Fruit fly (Drosophila melanogaster) whole organism, embryonic: ENCODE measurements around the gene Agpat3.
A peak's percentile ranks its signal among the peaks of the same experiment; 100 is the strongest.

Source experiments
- ATbp ChIP-seq: fragments of 200-800 bp; sonication (Bioruptor generic); optimal IDR thresholded peaks from 2 replicates; lab custom pipeline; 2017; ENCODE audit warnings: missing biosample characterization, mild to moderate bottlenecking, missing genetic modification characterization, missing genetic modification reagents
- Aef1 ChIP-seq: fragments of 200-800 bp; sonication (Bioruptor generic); IDR thresholded peaks from 3 replicates; pipeline ENCODE4 v1.3.6; 2022; ENCODE audit warnings: missing biosample characterization, missing genetic modification characterization
- Antp ChIP-seq: fragments of 200-800 bp; sonication (Bioruptor generic); optimal IDR thresholded peaks from 3 replicates; lab custom pipeline; 2016; ENCODE audit warnings: missing biosample characterization, missing genetic modification characterization
- BEAF-32 ChIP-seq: fragments of 200-800 bp; sonication (Bioruptor generic); optimal IDR thresholded peaks from 3 replicates; lab custom pipeline; 2017; ENCODE audit warnings: missing biosample characterization, missing genetic modification characterization, mild to moderate bottlenecking, moderate library complexity, missing genetic modification reagents
- Bteb2 ChIP-seq: fragments of 200-800 bp; sonication (Bioruptor generic); optimal IDR thresholded peaks from 2 replicates; lab custom pipeline; 2016; ENCODE audit warnings: missing biosample characterization, missing genetic modification characterization
- CG10147 ChIP-seq: fragments of 200-800 bp; sonication (Bioruptor generic); optimal IDR thresholded peaks from 2 replicates; lab custom pipeline; 2019; ENCODE audit warnings: missing biosample characterization, mild to moderate bottlenecking, missing genetic modification characterization, moderate library complexity
- CG10979 ChIP-seq: fragments of 200-800 bp; sonication (Bioruptor generic); optimal IDR thresholded peaks from 2 replicates; lab custom pipeline; 2018; ENCODE audit warnings: missing biosample characterization, mild to moderate bottlenecking, missing genetic modification characterization, moderate library complexity
- CG11560 ChIP-seq: fragments of 200-800 bp; sonication (Bioruptor generic); IDR thresholded peaks from 3 replicates; pipeline ENCODE4 v1.3.6; 2022; ENCODE audit warnings: missing biosample characterization, missing genetic modification characterization
- CG12104 ChIP-seq: fragments of 200-800 bp; sonication (Bioruptor generic); optimal IDR thresholded peaks from 3 replicates; lab custom pipeline; 2016; ENCODE audit warnings: missing biosample characterization, missing genetic modification characterization
- CG14441 ChIP-seq: fragments of 200-800 bp; sonication (Bioruptor generic); IDR thresholded peaks from 2 replicates; pipeline ENCODE4 v1.3.6; 2022; ENCODE audit warnings: missing biosample characterization, missing genetic modification characterization
- CG14710 ChIP-seq: fragments of 200-800 bp; sonication (Bioruptor generic); optimal IDR thresholded peaks from 3 replicates; lab custom pipeline; 2019; ENCODE audit warnings: missing biosample characterization, mild to moderate bottlenecking, missing genetic modification characterization, moderate library complexity
- CG1602 ChIP-seq: fragments of 200-800 bp; sonication (Bioruptor generic); optimal IDR thresholded peaks from 3 replicates; lab custom pipeline; 2016; ENCODE audit warnings: missing biosample characterization, missing genetic modification characterization
- CG17328 ChIP-seq: fragments of 200-800 bp; sonication (Bioruptor generic); IDR thresholded peaks from 2 replicates; pipeline ENCODE4 v1.3.6; 2022; ENCODE audit warnings: missing biosample characterization, missing genetic modification characterization
- CG17385 ChIP-seq: fragments of 200-800 bp; sonication (Bioruptor generic); optimal IDR thresholded peaks from 3 replicates; lab custom pipeline; 2018; ENCODE audit warnings: missing biosample characterization, mild to moderate bottlenecking, missing genetic modification characterization
- CG1792 ChIP-seq: fragments of 200-800 bp; sonication (Bioruptor generic); optimal IDR thresholded peaks from 2 replicates; lab custom pipeline; 2016; ENCODE audit warnings: missing biosample characterization, missing genetic modification characterization
- CG18599 ChIP-seq: fragments of 200-800 bp; sonication (Bioruptor generic); optimal IDR thresholded peaks from 3 replicates; lab custom pipeline; 2017; ENCODE audit warnings: missing biosample characterization, missing genetic modification characterization, mild to moderate bottlenecking, moderate library complexity, missing genetic modification reagents
- CG2875 ChIP-seq: fragments of 200-800 bp; sonication (Bioruptor generic); optimal IDR thresholded peaks from 2 replicates; lab custom pipeline; 2017; ENCODE audit warnings: missing biosample characterization, mild to moderate bottlenecking, missing genetic modification characterization, missing genetic modification reagents
- CG31365 ChIP-seq: fragments of 200-800 bp; sonication (Bioruptor generic); optimal IDR thresholded peaks from 2 replicates; lab custom pipeline; 2018; ENCODE audit warnings: missing biosample characterization, mild to moderate bottlenecking, missing genetic modification characterization
- CG4328 ChIP-seq: fragments of 200-800 bp; sonication (Bioruptor generic); optimal IDR thresholded peaks from 3 replicates; lab custom pipeline; 2017; ENCODE audit warnings: missing biosample characterization, missing genetic modification reagents, missing genetic modification characterization
- CG4854 ChIP-seq: fragments of 200-800 bp; sonication (Bioruptor generic); optimal IDR thresholded peaks from 2 replicates; lab custom pipeline; 2016; ENCODE audit warnings: missing biosample characterization, missing genetic modification characterization, inconsistent platforms
- CG6254 ChIP-seq: fragments of 200-800 bp; sonication (Bioruptor generic); optimal IDR thresholded peaks from 3 replicates; lab custom pipeline; 2017; ENCODE audit warnings: mild to moderate bottlenecking, missing biosample characterization, missing genetic modification reagents, missing genetic modification characterization
- CG7745 ChIP-seq: fragments of 200-800 bp; sonication (Bioruptor generic); optimal IDR thresholded peaks from 2 replicates; lab custom pipeline; 2018; ENCODE audit warnings: missing biosample characterization, mild to moderate bottlenecking, missing genetic modification characterization, moderate library complexity
- CG8388 ChIP-seq: fragments of 200-800 bp; sonication (Bioruptor generic); optimal IDR thresholded peaks from 2 replicates; lab custom pipeline; 2019; ENCODE audit warnings: missing biosample characterization, mild to moderate bottlenecking, missing genetic modification characterization, moderate library complexity
- CG9215 ChIP-seq: fragments of 200-800 bp; sonication (Bioruptor generic); IDR thresholded peaks from 2 replicates; pipeline ENCODE4 v1.3.6; 2022; ENCODE audit warnings: missing biosample characterization, missing genetic modification characterization
- CG9437 ChIP-seq: fragments of 200-800 bp; sonication (Bioruptor generic); optimal IDR thresholded peaks from 2 replicates; lab custom pipeline; 2018; ENCODE audit warnings: missing biosample characterization, mild to moderate bottlenecking, missing genetic modification characterization
- CG9727 ChIP-seq: fragments of 200-800 bp; sonication (Bioruptor generic); optimal IDR thresholded peaks from 3 replicates; lab custom pipeline; 2017; ENCODE audit warnings: missing biosample characterization, mild to moderate bottlenecking, missing genetic modification characterization
- Dek ChIP-seq: fragments of 200-800 bp; sonication (Bioruptor generic); optimal IDR thresholded peaks from 3 replicates; lab custom pipeline; 2019; ENCODE audit warnings: missing biosample characterization, mild to moderate bottlenecking, missing genetic modification characterization, moderate library complexity
- Dip3 ChIP-seq: fragments of 200-800 bp; sonication (Bioruptor generic); optimal IDR thresholded peaks from 3 replicates; lab custom pipeline; 2016; ENCODE audit warnings: missing biosample characterization, missing genetic modification characterization
- Dref ChIP-seq: fragments of 200-800 bp; sonication (Bioruptor generic); IDR thresholded peaks from 2 replicates; pipeline ENCODE4 v1.3.6; 2022; ENCODE audit warnings: missing biosample characterization, missing genetic modification characterization
- Fer2 ChIP-seq: fragments of 200-800 bp; sonication (Bioruptor generic); optimal IDR thresholded peaks from 2 replicates; lab custom pipeline; 2018; ENCODE audit warnings: missing biosample characterization, mild to moderate bottlenecking, missing genetic modification characterization, moderate library complexity
- HHEX ChIP-seq: fragments of 200-800 bp; sonication (Bioruptor generic); optimal IDR thresholded peaks from 3 replicates; lab custom pipeline; 2017; ENCODE audit warnings: missing biosample characterization, mild to moderate bottlenecking, missing genetic modification characterization, missing genetic modification reagents
- Hmx ChIP-seq: fragments of 200-800 bp; sonication (Bioruptor generic); optimal IDR thresholded peaks from 2 replicates; lab custom pipeline; 2016; ENCODE audit warnings: missing biosample characterization, missing genetic modification characterization
- Lhr ChIP-seq: fragments of 200-800 bp; sonication (Bioruptor generic); optimal IDR thresholded peaks from 3 replicates; lab custom pipeline; 2017; ENCODE audit warnings: mild to moderate bottlenecking, missing biosample characterization, missing genetic modification reagents, missing genetic modification characterization
- MTF-1 ChIP-seq: fragments of 200-800 bp; sonication (Bioruptor generic); optimal IDR thresholded peaks from 2 replicates; lab custom pipeline; 2018; ENCODE audit warnings: missing biosample characterization, mild to moderate bottlenecking, missing genetic modification characterization, borderline replicate concordance
- NFAT ChIP-seq: fragments of 200-800 bp; sonication (Bioruptor generic); IDR thresholded peaks from 2 replicates; pipeline ENCODE4 v1.3.6; 2022; ENCODE audit warnings: missing biosample characterization, missing genetic modification characterization
- ac ChIP-seq: fragments of 200-800 bp; sonication (Bioruptor generic); optimal IDR thresholded peaks from 3 replicates; lab custom pipeline; 2017; ENCODE audit warnings: missing biosample characterization, mild to moderate bottlenecking, missing genetic modification characterization
- crc ChIP-seq: fragments of 200-800 bp; sonication (Bioruptor generic); optimal IDR thresholded peaks from 2 replicates; lab custom pipeline; 2016; ENCODE audit warnings: missing biosample characterization, missing genetic modification characterization
- dm ChIP-seq: fragments of 200-800 bp; sonication (Bioruptor generic); optimal IDR thresholded peaks from 3 replicates; lab custom pipeline; 2016; ENCODE audit warnings: missing biosample characterization, missing genetic modification characterization
- dmrt99B ChIP-seq: fragments of 200-800 bp; sonication (Bioruptor generic); optimal IDR thresholded peaks from 2 replicates; lab custom pipeline; 2018; ENCODE audit warnings: missing biosample characterization, mild to moderate bottlenecking, missing genetic modification characterization, moderate library complexity
- fd64A ChIP-seq: fragments of 200-800 bp; sonication (Bioruptor generic); optimal IDR thresholded peaks from 3 replicates; lab custom pipeline; 2018; ENCODE audit warnings: missing biosample characterization, mild to moderate bottlenecking, missing genetic modification characterization
- gce ChIP-seq: fragments of 200-800 bp; sonication (Bioruptor generic); IDR thresholded peaks from 3 replicates; pipeline ENCODE4 v1.3.6; 2022; ENCODE audit warnings: missing biosample characterization, missing genetic modification characterization
- gem ChIP-seq: fragments of 200-800 bp; sonication (Bioruptor generic); optimal IDR thresholded peaks from 2 replicates; lab custom pipeline; 2019; ENCODE audit warnings: missing biosample characterization, mild to moderate bottlenecking, missing genetic modification characterization, moderate library complexity
- gsb-n ChIP-seq: fragments of 200-800 bp; sonication (Bioruptor generic); optimal IDR thresholded peaks from 3 replicates; lab custom pipeline; 2018; ENCODE audit warnings: missing biosample characterization, mild to moderate bottlenecking, missing genetic modification characterization
- sens ChIP-seq: fragments of 200-800 bp; sonication (Bioruptor generic); peaks from one replicate; lab custom pipeline; 2016; ENCODE audit warnings: missing biosample characterization, missing genetic modification characterization
- seq ChIP-seq: fragments of 200-800 bp; sonication (Bioruptor generic); IDR thresholded peaks from 2 replicates; pipeline ENCODE4 v1.3.6; 2022; ENCODE audit warnings: missing biosample characterization, missing genetic modification characterization
- so ChIP-seq: fragments of 200-800 bp; sonication (Bioruptor generic); IDR thresholded peaks from 3 replicates; pipeline ENCODE4 v1.3.6; 2022; ENCODE audit warnings: missing biosample characterization, missing genetic modification characterization
- tin ChIP-seq: fragments of 200-800 bp; sonication (Bioruptor generic); optimal IDR thresholded peaks from 3 replicates; lab custom pipeline; 2016; ENCODE audit warnings: missing biosample characterization, missing genetic modification characterization
- z ChIP-seq: fragments of 200-800 bp; sonication (Bioruptor generic); IDR thresholded peaks from 3 replicates; pipeline ENCODE4 v1.3.6; 2022; ENCODE audit warnings: missing biosample characterization, missing genetic modification characterization
- zf30C ChIP-seq: fragments of 200-800 bp; sonication (Bioruptor generic); optimal IDR thresholded peaks from 3 replicates; lab custom pipeline; 2018; ENCODE audit warnings: missing biosample characterization, mild to moderate bottlenecking, missing genetic modification characterization

Agpat3 gene

DNA sequence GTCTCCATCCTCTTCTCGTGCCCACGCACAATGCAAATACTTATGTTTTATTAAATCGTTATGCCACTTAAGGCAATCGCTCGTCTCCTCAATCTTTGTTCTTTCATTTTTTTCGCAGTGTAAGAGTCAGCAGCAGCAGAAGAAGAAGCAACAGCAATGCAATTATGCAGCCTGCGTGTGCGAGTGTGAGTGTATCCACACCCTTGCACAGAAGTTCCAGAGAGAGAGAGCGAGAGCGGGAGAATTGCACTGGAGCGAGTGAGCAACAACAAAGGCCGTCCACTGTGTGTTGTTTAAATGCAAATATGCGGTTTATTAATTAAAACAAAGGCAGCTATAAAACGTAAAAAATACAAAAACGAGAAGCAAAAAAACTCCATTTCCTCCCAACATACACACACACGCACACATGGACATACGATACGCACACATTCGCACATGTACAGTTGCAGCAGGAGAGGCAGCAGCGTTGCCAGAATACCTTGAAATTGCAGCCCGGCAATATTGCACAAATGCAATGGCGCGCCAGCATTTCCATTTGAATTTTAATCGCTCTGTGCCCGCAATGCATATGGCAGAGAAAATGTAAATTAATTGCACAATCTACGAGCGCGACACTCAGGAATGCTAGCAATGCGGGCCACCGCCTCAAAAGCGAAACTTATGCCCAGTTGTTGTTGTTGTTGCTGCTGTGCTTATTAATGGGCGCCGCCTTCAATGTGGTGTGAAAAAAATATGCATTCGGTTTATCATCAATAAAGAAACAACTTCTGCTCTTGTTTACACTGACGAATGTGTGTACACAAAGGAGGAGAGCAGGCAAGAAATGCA lies 23.1 kb upstream of the Agpat3 start (continued):
- TF ChIP-seq z = peak; percentile 63; the same call in 1 of the 3 replicates
- no peak for TF ChIP-seq Antp (GFP tag; lab: Kevin White, UChicago)
- TF ChIP-seq CG9215 (GFP tag; lab: Robert Waterston, UW) = no peak
- peak; percentile 56 for TF ChIP-seq CG4328 (GFP tag; lab: Kevin White, UChicago)
- 0 out of 3 replicates have a peak, but pooled peaks have one; percentile 41 for TF ChIP-seq so (GFP tag; lab: Robert Waterston, UW)
- TF ChIP-seq CG10147 = no peak
- peak; percentile 78 for TF ChIP-seq CG7745 (tag; lab: Kevin White, UChicago)
- TF ChIP-seq Fer2 = no peak
- TF ChIP-seq BEAF-32 (GFP tag; lab: Kevin White, UChicago) = no peak
- TF ChIP-seq CG17385 (GFP tag; lab: Kevin White, UChicago) = peak; percentile 88
- peak; percentile 25 for TF ChIP-seq Lhr (GFP tag; lab: Kevin White, UChicago)
- peak; percentile 70 for TF ChIP-seq CG6254 (GFP tag; lab: Kevin White, UChicago)
- TF ChIP-seq CG4854 = peak; percentile 6
- TF ChIP-seq gsb-n (tag; lab: Kevin White, UChicago) = peak; percentile 60
- TF ChIP-seq ATbp (GFP tag; lab: Kevin White, UChicago) = peak; percentile 71
- peak; percentile 33 for TF ChIP-seq CG1792 (GFP tag; lab: Kevin White, UChicago)
- peak; percentile 59 for TF ChIP-seq CG2875 (GFP tag; lab: Kevin White, UChicago)
- TF ChIP-seq NFAT (GFP tag; lab: Robert Waterston, UW) = no peak
- peak; percentile 89 for TF ChIP-seq CG14710
- TF ChIP-seq tin = peak; percentile 2
- no peak for TF ChIP-seq Dip3 (GFP tag; lab: Kevin White, UChicago)
- no peak for TF ChIP-seq Hmx (GFP tag; lab: Kevin White, UChicago)
- 0 out of 3 replicates have a peak, but pooled peaks have one; percentile 17 for TF ChIP-seq gce
- no peak for TF ChIP-seq CG8388 (GFP tag; lab: Kevin White, UChicago)
- TF ChIP-seq CG17328 (GFP tag; lab: Robert Waterston, UW) = 0 out of 2 replicates have a peak, but pooled peaks have one; percentile 27
- TF ChIP-seq CG10979 (tag; lab: Kevin White, UChicago) = peak; percentile 22
- TF ChIP-seq MTF-1 (GFP tag; lab: Kevin White, UChicago) = peak; percentile 73
- TF ChIP-seq CG9437 = no peak
- TF ChIP-seq gem = peak; percentile 28
- TF ChIP-seq Dek (tag; lab: Kevin White, UChicago) = no peak
- TF ChIP-seq ac (GFP tag; lab: Kevin White, UChicago) = peak; percentile 91
- TF ChIP-seq CG11560 (tag; lab: Robert Waterston, UW) = no peak
- TF ChIP-seq Bteb2 (GFP tag; lab: Kevin White, UChicago) = no peak
- TF ChIP-seq fd64A (GFP tag; lab: Kevin White, UChicago) = peak; percentile 48
- TF ChIP-seq CG14441 = no peak
- peak; percentile 89 for TF ChIP-seq CG9727 (GFP tag; lab: Kevin White, UChicago)
- TF ChIP-seq sens = peak; percentile 96
- peak; percentile 11 for TF ChIP-seq HHEX (GFP tag; lab: Kevin White, UChicago)
- TF ChIP-seq CG31365 (tag; lab: Kevin White, UChicago) = no peak
- TF ChIP-seq CG18599 (GFP tag; lab: Kevin White, UChicago) = no peak
- no peak for TF ChIP-seq crc (GFP tag; lab: Kevin White, UChicago)
- peak; percentile 0 for TF ChIP-seq dmrt99B (tag; lab: Kevin White, UChicago)
- peak; percentile 36 for TF ChIP-seq CG12104 (GFP tag; lab: Kevin White, UChicago)
- TF ChIP-seq Aef1 (GFP tag; lab: Robert Waterston, UW) = no peak
- peak; percentile 3 for TF ChIP-seq CG1602 (GFP tag; lab: Kevin White, UChicago)
- peak; percentile 93 for TF ChIP-seq zf30C (GFP tag; lab: Kevin White, UChicago)
- no peak for TF ChIP-seq seq (GFP tag; lab: Robert Waterston, UW)
- TF ChIP-seq Dref = no peak
- peak; percentile 37 for TF ChIP-seq dm
